Worm (Caenorhabditis elegans): Measurements from ENCODE around the gene F09B12.5.

DNA sequence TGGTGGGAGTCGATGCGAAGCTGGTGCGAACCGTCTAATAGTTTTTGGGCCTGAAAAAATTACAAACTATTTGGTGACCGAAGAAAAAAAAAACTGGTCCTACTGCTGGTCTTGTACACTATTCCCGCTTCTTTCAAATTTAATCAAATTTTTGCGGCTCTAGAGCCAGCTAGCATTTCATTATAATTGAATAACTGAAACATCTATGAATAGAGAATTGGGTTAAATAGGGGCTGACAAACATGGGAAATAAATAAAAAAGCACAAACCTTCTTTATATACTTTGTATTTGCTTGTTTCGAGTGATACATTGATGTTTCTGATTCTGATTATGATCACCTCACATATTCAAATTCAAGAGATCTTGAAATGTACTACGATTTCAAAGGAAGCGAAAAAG is 40.6 kb downstream of the F09B12.5 start:
- TF ChIP-seq T22C8.4 (GFP tag; IDR thresholded peaks at IDR 0.05), result no peak
- TF ChIP-seq ztf-23 (GFP tag; IDR thresholded peaks at IDR 0.05), result no peak
